Worm (Caenorhabditis elegans) whole organism, L1 larva: Measurements from ENCODE around the gene brf-1.

Experiments
- C34B4.2 ChIP-seq: sonication (generic microtip); optimal IDR thresholded peaks from 2 replicates; lab custom pipeline; 2017; ENCODE audit warnings: mild to moderate bottlenecking, missing genetic modification characterization, missing compliant biosample characterization
- aha-1 ChIP-seq: fragments of 150-350 bp; optimal IDR thresholded peaks from 2 replicates; lab custom pipeline; 2014; ENCODE audit warnings: missing biosample characterization, missing genetic modification characterization
- aly-2 ChIP-seq: fragments of 150-350 bp; optimal IDR thresholded peaks from 2 replicates; lab custom pipeline; 2014; ENCODE audit warnings: missing biosample characterization, missing genetic modification characterization
- blmp-1 ChIP-seq: fragments of 150-350 bp; optimal IDR thresholded peaks from 2 replicates; lab custom pipeline; 2014; ENCODE audit warnings: missing biosample characterization, missing genetic modification characterization
- ceh-63 ChIP-seq: fragments of 200-800 bp; sonication (Bioruptor generic); optimal IDR thresholded peaks from 2 replicates; lab custom pipeline; 2018; ENCODE audit warnings: mild to moderate bottlenecking, missing genetic modification characterization, missing compliant biosample characterization
- ceh-90 ChIP-seq: sonication (generic microtip); optimal IDR thresholded peaks from 2 replicates; lab custom pipeline; 2016; ENCODE audit warnings: missing genetic modification characterization, missing compliant biosample characterization
- ces-1 ChIP-seq: fragments of 150-350 bp; optimal IDR thresholded peaks from 2 replicates; lab custom pipeline; 2014; ENCODE audit warnings: missing biosample characterization, missing genetic modification reagents, missing genetic modification characterization
- dpl-1 ChIP-seq, 3 experiments: fragments of 150-350 bp in 2 of 3; sonication (generic microtip) in 1 of 3; optimal IDR thresholded peaks; 2 replicates each; lab custom pipeline; 2014 to 2017; ENCODE audit warnings: missing biosample characterization in 3 of 3, missing genetic modification characterization in 3 of 3, missing genetic modification reagents in 3 of 3
- dsc-1 ChIP-seq: sonication (generic microtip); optimal IDR thresholded peaks from 2 replicates; lab custom pipeline; 2016; ENCODE audit warnings: mild to moderate bottlenecking, missing genetic modification characterization, missing compliant biosample characterization
- efl-1 ChIP-seq, 4 experiments: fragments of 150-350 bp; optimal IDR thresholded peaks in 3 of 4; peaks in 1 of 4; 1 replicate in 1 of 4; 2 replicates in 3 of 4; lab custom pipeline; 2014; ENCODE audit warnings: missing biosample characterization in 2 of 4, missing genetic modification characterization in 2 of 4, missing genetic modification reagents in 2 of 4
- efl-3 ChIP-seq: fragments of 200-800 bp; sonication (Bioruptor generic); optimal IDR thresholded peaks from 2 replicates; lab custom pipeline; 2018; ENCODE audit warnings: mild to moderate bottlenecking, missing genetic modification characterization, missing compliant biosample characterization
- egl-27 ChIP-seq, 2 experiments: fragments of 150-350 bp in 1 of 2; sonication (generic microtip); optimal IDR thresholded peaks; 3 replicates each; lab custom pipeline; 2017 to 2018; ENCODE audit warnings: missing biosample characterization in 2 of 2, missing genetic modification characterization in 2 of 2, missing genetic modification reagents in 2 of 2
- elt-2 ChIP-seq: sonication (generic microtip); optimal IDR thresholded peaks from 2 replicates; lab custom pipeline; 2016; ENCODE audit warnings: missing genetic modification characterization, mild to moderate bottlenecking, inconsistent platforms, missing compliant biosample characterization, missing genetic modification reagents
- elt-3 ChIP-seq, 6 experiments: fragments of 150-350 bp in 1 of 6; sonication (generic microtip); optimal IDR thresholded peaks; 2 replicates each; lab custom pipeline; 2017 to 2018; ENCODE audit warnings: missing biosample characterization in 6 of 6, missing genetic modification characterization in 6 of 6, inconsistent platforms in 1 of 6
- fkh-10 ChIP-seq: sonication (generic microtip); optimal IDR thresholded peaks from 2 replicates; lab custom pipeline; 2017; ENCODE audit warnings: missing biosample characterization, missing genetic modification reagents, missing genetic modification characterization
- fkh-4 ChIP-seq: sonication (generic microtip); optimal IDR thresholded peaks from 2 replicates; lab custom pipeline; 2016; ENCODE audit warnings: missing compliant biosample characterization, missing genetic modification characterization, borderline replicate concordance
- fkh-8 ChIP-seq: sonication (generic microtip); optimal IDR thresholded peaks from 2 replicates; lab custom pipeline; 2016; ENCODE audit warnings: mild to moderate bottlenecking, missing genetic modification characterization, missing compliant biosample characterization
- fos-1 ChIP-seq: fragments of 150-350 bp; optimal IDR thresholded peaks from 2 replicates; lab custom pipeline; 2014; ENCODE audit warnings: missing biosample characterization, missing genetic modification characterization
- hpl-2 ChIP-seq: fragments of 150-350 bp; optimal IDR thresholded peaks from 2 replicates; lab custom pipeline; 2014; ENCODE audit warnings: missing biosample characterization, missing genetic modification reagents, missing genetic modification characterization
- isw-1 ChIP-seq: fragments of 200-800 bp; sonication (Bioruptor generic); IDR thresholded peaks from 2 replicates; pipeline ENCODE4 v1.3.6; 2022; ENCODE audit warnings: missing genetic modification characterization, missing compliant biosample characterization
- lin-15B ChIP-seq: fragments of 150-350 bp; sonication (generic microtip); optimal IDR thresholded peaks from 3 replicates; lab custom pipeline; 2014; ENCODE audit warnings: missing biosample characterization, missing genetic modification characterization
- lin-35 ChIP-seq, 2 experiments: fragments of 150-350 bp; optimal IDR thresholded peaks; 2 replicates each; lab custom pipeline; 2014; ENCODE audit warnings: missing biosample characterization in 2 of 2, missing genetic modification characterization in 2 of 2, missing genetic modification reagents in 2 of 2
- lin-39 ChIP-seq: fragments of 150-350 bp; optimal IDR thresholded peaks from 2 replicates; lab custom pipeline; 2014; ENCODE audit warnings: missing biosample characterization, missing genetic modification reagents, missing genetic modification characterization
- mdl-1 ChIP-seq, 2 experiments: fragments of 150-350 bp; optimal IDR thresholded peaks; 2 replicates each; lab custom pipeline; 2014 to 2017; ENCODE audit warnings: missing biosample characterization in 2 of 2, missing genetic modification characterization in 2 of 2, inconsistent platforms in 1 of 2
- mef-2 ChIP-seq: fragments of 150-350 bp; optimal IDR thresholded peaks from 2 replicates; lab custom pipeline; 2014; ENCODE audit warnings: missing biosample characterization, missing genetic modification characterization
- nhr-11 ChIP-seq: fragments of 150-350 bp; optimal IDR thresholded peaks from 2 replicates; lab custom pipeline; 2014; ENCODE audit warnings: missing biosample characterization, missing genetic modification characterization
- nhr-19 ChIP-seq: fragments of 200-800 bp; sonication (Bioruptor generic); conservative IDR thresholded peaks from 2 replicates; pipeline ENCODE4 v1.3.6; 2022; ENCODE audit warnings: missing genetic modification characterization, missing compliant biosample characterization
- nhr-20 ChIP-seq: sonication (generic microtip); optimal IDR thresholded peaks from 2 replicates; lab custom pipeline; 2016; ENCODE audit warnings: mild to moderate bottlenecking, missing genetic modification characterization, missing compliant biosample characterization
- nhr-237 ChIP-seq: fragments of 150-350 bp; optimal IDR thresholded peaks from 2 replicates; lab custom pipeline; 2014; ENCODE audit warnings: missing biosample characterization, missing genetic modification characterization
- nhr-28 ChIP-seq: fragments of 150-350 bp; optimal IDR thresholded peaks from 2 replicates; lab custom pipeline; 2014; ENCODE audit warnings: missing biosample characterization, missing genetic modification characterization
- nhr-47 ChIP-seq: sonication (generic microtip); optimal IDR thresholded peaks from 2 replicates; lab custom pipeline; 2016; ENCODE audit warnings: mild to moderate bottlenecking, missing genetic modification characterization, moderate library complexity, missing compliant biosample characterization
- nhr-71 ChIP-seq: sonication (generic microtip); optimal IDR thresholded peaks from 2 replicates; lab custom pipeline; 2016; ENCODE audit warnings: mild to moderate bottlenecking, missing genetic modification characterization, moderate library complexity, missing compliant biosample characterization
- nhr-76 ChIP-seq: sonication (generic microtip); optimal IDR thresholded peaks from 2 replicates; lab custom pipeline; 2017; ENCODE audit warnings: missing biosample characterization, missing genetic modification characterization
- nhr-85 ChIP-seq: sonication (generic microtip); peaks from one replicate; lab custom pipeline; 2016; ENCODE audit warnings: missing genetic modification characterization, inconsistent platforms, missing compliant biosample characterization
- pag-3 ChIP-seq: sonication (generic microtip); optimal IDR thresholded peaks from 2 replicates; lab custom pipeline; 2017; ENCODE audit warnings: missing genetic modification characterization, mild to moderate bottlenecking, missing compliant biosample characterization, antibody characterized with exemption, borderline replicate concordance; ENCODE audit not compliant: insufficient read depth
- snpc-4 ChIP-seq: fragments of 150-350 bp; optimal IDR thresholded peaks from 2 replicates; lab custom pipeline; 2014; ENCODE audit warnings: missing biosample characterization, missing genetic modification characterization
- snu-23 ChIP-seq: sonication (generic microtip); optimal IDR thresholded peaks from 2 replicates; lab custom pipeline; 2016; ENCODE audit warnings: missing genetic modification characterization, missing compliant biosample characterization
- sox-4 ChIP-seq: sonication (generic microtip); optimal IDR thresholded peaks from 2 replicates; lab custom pipeline; 2016; ENCODE audit warnings: missing genetic modification characterization, missing compliant biosample characterization
- tlp-1 ChIP-seq: fragments of 150-350 bp; optimal IDR thresholded peaks from 2 replicates; lab custom pipeline; 2014; ENCODE audit warnings: missing biosample characterization, missing genetic modification characterization
- unc-130 ChIP-seq: fragments of 150-350 bp; optimal IDR thresholded peaks from 2 replicates; lab custom pipeline; 2017; ENCODE audit warnings: missing biosample characterization, missing genetic modification characterization, inconsistent platforms
- unc-86 ChIP-seq: sonication (generic microtip); optimal IDR thresholded peaks from 2 replicates; lab custom pipeline; 2016; ENCODE audit warnings: missing genetic modification characterization, missing compliant biosample characterization
- vab-15 ChIP-seq: sonication (generic microtip); optimal IDR thresholded peaks from 2 replicates; lab custom pipeline; 2017; ENCODE audit warnings: missing genotype, mild to moderate bottlenecking, missing genetic modification characterization, missing compliant biosample characterization
- ztf-11 ChIP-seq, 2 experiments: sonication (generic microtip); optimal IDR thresholded peaks; 2 replicates each; lab custom pipeline; 2016 to 2017; ENCODE audit warnings: missing genetic modification characterization in 2 of 2, missing biosample characterization in 1 of 2, missing compliant biosample characterization in 1 of 2
- ztf-4 ChIP-seq: fragments of 150-350 bp; optimal IDR thresholded peaks from 2 replicates; lab custom pipeline; 2014; ENCODE audit warnings: missing biosample characterization, missing genetic modification characterization

Gene brf-1

ce11 chrII:7338995-7339394 lies 33.3 kb downstream of the brf-1 start, which contains the start of gene nhr-21 (continued):
- no peak for TF ChIP-seq lin-15B
- TF ChIP-seq, all 84 proteins: peak for 21

ce11 chrII:7340703-7341102 lies 35.0 kb downstream of the brf-1 start:
- TF ChIP-seq isw-1 (GFP tag; lab: Robert Waterston, UW) (no peak), ztf-4 (tag; lab: Kevin White, UChicago) (no peak), sox-4 (tag; lab: Kevin White, UChicago) (no peak), fkh-10 (GFP tag; lab: Kevin White, UChicago) (no peak), blmp-1 (tag; lab: Kevin White, UChicago) (no peak), nhr-11 (tag; lab: Kevin White, UChicago) (no peak), nhr-237 (tag; lab: Kevin White, UChicago) (no peak), tlp-1 (tag; lab: Kevin White, UChicago) (no peak), C34B4.2 (tag; lab: Kevin White, UChicago) (no peak), lin-39 (tag; lab: Kevin White, UChicago) (no peak)

- TF ChIP-seq sox-4 (tag; lab: Kevin White, UChicago) (no peak), elt-3 (tag; optimal IDR thresholded peaks at IDR 0.05; lab: Kevin White, UChicago) (peak in 1 of 6 experiments; percentile 55), aly-2 (tag; lab: Kevin White, UChicago) (no peak), fkh-8 (tag; lab: Kevin White, UChicago) (peak; percentile 57), efl-1 (optimal IDR thresholded peaks at IDR 0.05; lab: Kevin White, UChicago) (no peak), efl-1 (GFP tag; optimal IDR thresholded peaks at IDR 0.05 in 1 of 2; lab: Kevin White, UChicago) (peak in 1 of 2 experiments; percentile 87), dsc-1 (peak; percentile 24), nhr-47 (tag; lab: Kevin White, UChicago) (peak; percentile 19), ces-1 (GFP tag; lab: Kevin White, UChicago) (no peak), mef-2 (tag; lab: Kevin White, UChicago) (no peak), nhr-71 (tag; lab: Kevin White, UChicago) (peak; percentile 19), mdl-1 (tag; optimal IDR thresholded peaks at IDR 0.05; lab: Kevin White, UChicago) (peak in 1 of 2 experiments; percentile 16), nhr-85 (peak; percentile 90), pag-3 (tag; lab: Kevin White, UChicago) (no peak), vab-15 (tag; lab: Kevin White, UChicago) (no peak), fos-1 (no peak), nhr-19 (GFP tag; lab: Robert Waterston, UW) (peak; percentile 19; the same call in 1 of the 2 replicates), nhr-28 (no peak), snpc-4 (tag; lab: Kevin White, UChicago) (no peak), fkh-4 (tag; lab: Kevin White, UChicago) (no peak), nhr-76 (tag; lab: Kevin White, UChicago) (no peak), nhr-20 (tag; lab: Kevin White, UChicago) (peak; percentile 41), blmp-1 (tag; lab: Kevin White, UChicago) (peak; percentile 60), ceh-63 (no peak)
Measured at ce11 chrII:7341572-7342303, 36.1 kb downstream of the brf-1 start.

- TF ChIP-seq lin-35 (GFP tag; optimal IDR thresholded peaks at IDR 0.05; lab: Kevin White, UChicago) (peak in 1 of 2 experiments; percentile 63), efl-1 (optimal IDR thresholded peaks at IDR 0.05; lab: Kevin White, UChicago) (no peak), efl-1 (GFP tag; optimal IDR thresholded peaks at IDR 0.05 in 1 of 2; lab: Kevin White, UChicago) (no peak), dsc-1 (no peak), lin-15B (no peak), lin-39 (tag; lab: Kevin White, UChicago) (no peak), isw-1 (GFP tag; lab: Robert Waterston, UW) (no peak), ceh-90 (no peak), dpl-1 (GFP tag; optimal IDR thresholded peaks at IDR 0.05; lab: Kevin White, UChicago) (peak in 1 of 3 experiments; percentile 13), snu-23 (GFP tag; lab: Kevin White, UChicago) (peak; percentile 62), nhr-20 (tag; lab: Kevin White, UChicago) (peak; percentile 81), unc-86 (no peak), egl-27 (tag; optimal IDR thresholded peaks at IDR 0.05; lab: Kevin White, UChicago) (no peak), elt-3 (tag; optimal IDR thresholded peaks at IDR 0.05; lab: Kevin White, UChicago) (peak; percentile 63 to 86 (median 76)), hpl-2 (GFP tag; lab: Kevin White, UChicago) (no peak), ztf-11 (tag; optimal IDR thresholded peaks at IDR 0.05; lab: Kevin White, UChicago) (no peak), mdl-1 (tag; optimal IDR thresholded peaks at IDR 0.05; lab: Kevin White, UChicago) (peak in 1 of 2 experiments; percentile 85), unc-130 (tag; lab: Kevin White, UChicago) (peak; percentile 72), fkh-8 (tag; lab: Kevin White, UChicago) (no peak), aha-1 (no peak), efl-3 (no peak), elt-2 (tag; lab: Kevin White, UChicago) (no peak), fkh-10 (GFP tag; lab: Kevin White, UChicago) (no peak)
Measured at ce11 chrII:7342884-7343283, 37.2 kb downstream of the brf-1 start.
